Fruit fly (Drosophila melanogaster): ENCODE results near the gene P5CS.

P5CS gene

DNA sequence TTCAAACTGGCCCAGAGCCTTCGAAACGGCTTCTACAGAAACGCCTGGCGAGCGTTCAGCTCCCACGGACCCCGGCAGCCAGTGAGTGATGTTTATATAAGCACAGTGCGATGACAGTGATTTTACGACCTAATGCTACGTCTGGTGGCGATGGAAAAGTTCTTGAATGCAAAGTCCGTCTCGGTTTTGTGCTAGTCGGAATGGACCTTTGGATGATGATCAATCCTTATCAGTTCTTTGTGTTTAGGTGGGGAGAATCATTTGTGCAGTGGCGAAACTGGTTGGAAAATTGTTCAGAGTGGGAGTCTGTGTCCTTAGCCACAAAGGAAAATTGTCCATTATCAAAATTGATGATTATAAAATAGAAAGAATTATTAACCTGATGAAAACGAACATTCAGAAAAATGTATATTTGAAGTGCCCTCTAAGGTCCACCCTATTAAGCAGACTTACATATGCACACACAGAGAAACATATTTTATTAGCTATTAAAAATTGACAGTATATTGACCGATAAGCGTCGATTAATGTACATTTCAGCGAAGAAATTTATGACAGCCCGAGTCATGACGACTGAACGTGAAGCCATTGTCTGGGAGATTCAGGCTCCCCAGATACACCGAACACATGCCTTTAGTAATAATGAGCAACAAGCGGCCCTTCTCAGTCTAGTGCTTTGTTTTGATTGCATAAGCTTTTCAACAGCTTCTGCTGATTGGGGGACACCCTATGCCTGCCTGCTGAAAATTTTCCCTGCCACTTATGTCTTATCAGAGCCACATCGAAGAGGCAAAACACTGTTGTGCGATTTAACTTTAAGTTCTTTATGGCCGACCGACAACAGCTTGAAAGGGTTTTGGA lies 590 bp downstream of the P5CS start (continued):
- TF ChIP-seq MTF-1 (GFP tag; optimal IDR thresholded peaks at IDR 0.05; ENCODE audit: borderline replicate concordance) (no peak), CG12219 (GFP tag; optimal IDR thresholded peaks at IDR 0.05) (no peak), sc (optimal IDR thresholded peaks at IDR 0.05) (no peak), sc (GFP tag; optimal IDR thresholded peaks at IDR 0.05) (no peak), nerfin-1 (tag; optimal IDR thresholded peaks at IDR 0.05) (no peak), CrebB (tag; optimal IDR thresholded peaks at IDR 0.05) (no peak), pros (GFP tag; optimal IDR thresholded peaks at IDR 0.05) (no peak), GATAe (GFP tag; conservative IDR thresholded peaks at IDR 0.05) (no peak), CG4360 (GFP tag; IDR thresholded peaks at IDR 0.05) (no peak), ems (GFP tag; optimal IDR thresholded peaks at IDR 0.05) (no peak), BEAF-32 (GFP tag; optimal IDR thresholded peaks at IDR 0.05) (no peak)

DNA sequence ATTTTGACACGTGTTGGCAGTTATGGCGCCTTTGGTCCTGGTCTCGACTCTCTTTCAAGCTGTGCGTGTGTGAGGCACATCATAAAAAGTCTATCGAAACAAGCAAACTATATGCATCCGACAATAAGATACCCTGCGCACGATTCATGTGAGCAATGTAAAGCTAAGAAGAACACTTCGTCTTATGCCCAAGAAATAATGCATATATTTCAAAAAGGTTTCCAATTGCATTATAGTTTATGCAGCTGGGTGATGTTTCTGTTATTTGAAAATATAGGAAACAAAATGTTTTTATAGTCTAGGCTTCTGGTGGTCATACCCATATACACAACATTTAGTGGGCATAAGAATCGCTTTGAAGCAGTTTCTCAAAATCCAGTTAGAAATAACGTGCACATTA lies 1.8 kb downstream of the P5CS start:
- TF ChIP-seq Med (GFP tag) (peak; percentile 81), sens (GFP tag) (peak; percentile 72), D19B (GFP tag; optimal IDR thresholded peaks at IDR 0.05) (peak; percentile 47), Hr3 (GFP tag; optimal IDR thresholded peaks at IDR 0.05) (no peak), row (GFP tag; IDR thresholded peaks at IDR 0.05) (peak; percentile 36; the same call in 2 of the 3 replicates)

- TF ChIP-seq crol (GFP tag; IDR thresholded peaks at IDR 0.05) = peak; percentile 48
- TF ChIP-seq fd102C (GFP tag; optimal IDR thresholded peaks at IDR 0.05) = no peak
Observed at dm6 chr3L:21979789-21980188, 8.0 kb downstream of the P5CS start.

DNA sequence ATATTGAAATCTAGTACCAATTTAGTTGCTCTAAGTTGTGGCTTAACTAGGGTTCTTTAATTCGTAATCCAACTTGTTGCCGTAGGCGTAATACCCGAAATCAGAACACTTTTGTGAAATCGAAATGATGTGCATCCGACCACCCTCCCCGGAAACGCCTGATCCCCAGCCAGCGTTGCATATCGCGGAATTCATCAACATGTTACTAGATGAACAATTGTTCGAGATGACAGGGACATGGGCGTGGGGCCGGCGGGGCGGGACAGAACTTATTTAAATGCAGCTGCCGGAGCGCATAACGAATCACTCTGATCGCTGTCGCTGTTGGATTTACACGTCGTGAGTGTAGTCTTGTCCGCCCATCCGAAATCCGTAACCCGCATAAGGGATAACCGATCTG lies 13.1 kb downstream of the P5CS start, which contains the start of gene Act79B:
Gene Act79B (plus strand): TSS at position 301 of the 400 bp plus-strand sequence.
- no peak for TF ChIP-seq CG9727 (GFP tag; optimal IDR thresholded peaks at IDR 0.05)
- no peak for TF ChIP-seq CG5245 (GFP tag; optimal IDR thresholded peaks at IDR 0.05)
- no peak for TF ChIP-seq BtbVII (GFP tag; optimal IDR thresholded peaks at IDR 0.05)
- no peak for TF ChIP-seq CG8290 (GFP tag; optimal IDR thresholded peaks at IDR 0.05)
- no peak for TF ChIP-seq CG8290 (tag; optimal IDR thresholded peaks at IDR 0.05)
- TF ChIP-seq CG11560 (tag; IDR thresholded peaks at IDR 0.05) = no peak
- TF ChIP-seq Lhr (GFP tag; optimal IDR thresholded peaks at IDR 0.05) = no peak

- no peak for TF ChIP-seq crp (GFP tag; optimal IDR thresholded peaks at IDR 0.05)
- TF ChIP-seq Trl (optimal IDR thresholded peaks at IDR 0.05) = peak in 1 of 2 experiments; percentile 3
- no peak for TF ChIP-seq Trl (GFP tag; optimal IDR thresholded peaks at IDR 0.05)
- TF ChIP-seq CG3163 (GFP tag; optimal IDR thresholded peaks at IDR 0.05) = peak; percentile 78
- no peak for TF ChIP-seq gro (GFP tag; optimal IDR thresholded peaks at IDR 0.05)
- peak; percentile 71 for TF ChIP-seq Deaf1 (tag; optimal IDR thresholded peaks at IDR 0.05)
- TF ChIP-seq sens (GFP tag) = peak; percentile 3
- no peak for TF ChIP-seq Drgx (GFP tag; IDR thresholded peaks at IDR 0.05)
Observed at dm6 chr3L:21994000-21994399, 22.2 kb downstream of the P5CS start.

DNA sequence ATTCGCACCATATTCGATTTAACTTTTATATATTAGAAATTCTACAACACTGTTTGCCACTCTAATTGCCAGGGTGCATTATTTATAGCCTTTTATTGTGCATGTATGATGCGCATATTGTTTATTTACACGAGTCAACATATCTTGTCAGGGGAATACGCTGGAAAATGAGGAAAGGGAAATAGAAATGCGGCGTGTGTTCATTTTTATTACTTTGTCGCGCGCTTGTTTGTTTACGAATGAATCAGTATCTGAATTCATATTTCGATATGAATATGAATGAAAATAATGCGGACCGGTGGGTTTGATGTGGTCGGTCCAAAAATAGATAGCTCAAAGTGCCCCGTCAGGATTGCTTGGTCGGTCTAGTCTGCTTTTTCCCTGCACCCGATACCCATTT lies 34.3 kb downstream of the P5CS start:
- no peak for TF ChIP-seq CG11696 (GFP tag; IDR thresholded peaks at IDR 0.05)
- TF ChIP-seq kni (GFP tag; optimal IDR thresholded peaks at IDR 0.05) = peak; percentile 1
- peak; percentile 100 for TF ChIP-seq CG2199 (GFP tag; IDR thresholded peaks at IDR 0.05)
- peak; percentile 76 for TF ChIP-seq D19A (tag; optimal IDR thresholded peaks at IDR 0.05)

Measured in whole organism, embryonic.